Worm (Caenorhabditis elegans): ENCODE results near the gene fbxc-23.
A peak's percentile ranks its signal among the peaks of the same experiment; 100 is the strongest.

fbxc-23 gene

ce11 chrII:13611186-13611585 lies 14.8 kb upstream of the fbxc-23 start, which contains the start of gene gst-24 (continued):
- no peak for TF ChIP-seq pqm-1 (tag; optimal IDR thresholded peaks at IDR 0.05)

- TF ChIP-seq ceh-8 (GFP tag; optimal IDR thresholded peaks at IDR 0.05) (no peak), grh-1 (GFP tag; IDR thresholded peaks at IDR 0.05) (no peak; the same call in 1 of the 2 replicates), nhr-85 (tag) (peak; percentile 89), unc-62 (GFP tag; optimal IDR thresholded peaks at IDR 0.05) (no peak), blmp-1 (tag; optimal IDR thresholded peaks at IDR 0.05) (peak; percentile 81), ceh-63 (GFP tag; optimal IDR thresholded peaks at IDR 0.05) (no peak), fkh-4 (tag; optimal IDR thresholded peaks at IDR 0.05; ENCODE audit: borderline replicate concordance) (no peak), sox-4 (tag; optimal IDR thresholded peaks at IDR 0.05) (no peak), nhr-28 (tag; optimal IDR thresholded peaks at IDR 0.05) (no peak), aly-2 (tag; optimal IDR thresholded peaks at IDR 0.05) (no peak), elt-2 (tag; optimal IDR thresholded peaks at IDR 0.05) (peak; percentile 9), ces-1 (GFP tag; optimal IDR thresholded peaks at IDR 0.05) (no peak), nhr-84 (tag; optimal IDR thresholded peaks at IDR 0.05) (no peak), unc-98 (GFP tag; IDR thresholded peaks at IDR 0.05) (no peak), mep-1 (tag; optimal IDR thresholded peaks at IDR 0.05) (peak; percentile 57), mdl-1 (tag; optimal IDR thresholded peaks at IDR 0.05) (peak; percentile 35 to 92), zag-1 (tag; optimal IDR thresholded peaks at IDR 0.05) (no peak), tbx-2 (tag; optimal IDR thresholded peaks at IDR 0.05) (peak; percentile 66), pag-3 (tag; optimal IDR thresholded peaks at IDR 0.05; ENCODE audit: borderline replicate concordance, insufficient read depth) (peak; percentile 84), lin-39 (tag; optimal IDR thresholded peaks at IDR 0.05) (no peak), nhr-76 (tag; optimal IDR thresholded peaks at IDR 0.05) (no peak), pax-3 (tag; optimal IDR thresholded peaks at IDR 0.05) (no peak), ceh-88 (GFP tag; IDR thresholded peaks at IDR 0.05) (no peak), F16B12.6 (tag; optimal IDR thresholded peaks at IDR 0.05) (no peak), nhr-71 (tag; optimal IDR thresholded peaks at IDR 0.05) (peak; percentile 72), egl-27 (tag; optimal IDR thresholded peaks at IDR 0.05) (no peak), unc-130 (tag; optimal IDR thresholded peaks at IDR 0.05) (no peak), nhr-11 (tag; optimal IDR thresholded peaks at IDR 0.05) (no peak), pqm-1 (tag; optimal IDR thresholded peaks at IDR 0.05) (no peak), fos-1 (tag; optimal IDR thresholded peaks at IDR 0.05) (no peak), ztf-4 (tag; optimal IDR thresholded peaks at IDR 0.05) (no peak), hlh-4 (tag; optimal IDR thresholded peaks at IDR 0.05) (no peak), lin-15B (tag; optimal IDR thresholded peaks at IDR 0.05) (no peak), rnt-1 (tag; optimal IDR thresholded peaks at IDR 0.05) (peak; percentile 10), nhr-12 (tag; optimal IDR thresholded peaks at IDR 0.05) (no peak), swsn-7 (tag; optimal IDR thresholded peaks at IDR 0.05) (peak; percentile 12), unc-30 (tag; optimal IDR thresholded peaks at IDR 0.05) (no peak), tlp-1 (tag; optimal IDR thresholded peaks at IDR 0.05) (no peak), ets-5 (GFP tag; IDR thresholded peaks at IDR 0.05) (no peak), lin-35 (GFP tag; optimal IDR thresholded peaks at IDR 0.05) (peak in 1 of 2 experiments; percentile 64), unc-86 (tag; optimal IDR thresholded peaks at IDR 0.05) (no peak), nhr-19 (GFP tag; conservative IDR thresholded peaks at IDR 0.05) (peak; percentile 19; the same call in 1 of the 2 replicates), C04F5.9 (tag; optimal IDR thresholded peaks at IDR 0.05) (no peak), nhr-90 (tag; optimal IDR thresholded peaks at IDR 0.05; ENCODE audit: poor library complexity) (peak; percentile 75), aha-1 (tag; optimal IDR thresholded peaks at IDR 0.05) (no peak), dpl-1 (GFP tag; optimal IDR thresholded peaks at IDR 0.05) (peak in 2 of 3 experiments; percentile 11 to 14), hlh-17 (GFP tag; optimal IDR thresholded peaks at IDR 0.05; ENCODE audit: borderline replicate concordance) (no peak), egl-13 (tag; optimal IDR thresholded peaks at IDR 0.05) (no peak), sup-37 (GFP tag; optimal IDR thresholded peaks at IDR 0.05) (no peak), jun-1 (tag; optimal IDR thresholded peaks at IDR 0.05) (no peak), ama-1 (optimal IDR thresholded peaks at IDR 0.05) (no peak), isw-1 (GFP tag; IDR thresholded peaks at IDR 0.05) (no peak)
Observed at ce11 chrII:13609655-13610054, 13.3 kb upstream of the fbxc-23 start, which contains the start of gene gst-20. TSS of gene gst-20 (minus strand) at chrII:13609824.

All from whole organism, L1 larva.